Worm (Caenorhabditis elegans) whole organism, young adult: ENCODE measurements around the gene coa-1.

Experiments used
- B0035.1 ChIP-seq: sonication (generic microtip); optimal IDR thresholded peaks from 2 replicates; lab custom pipeline; 2016; ENCODE audit warnings: missing genetic modification characterization, mild to moderate bottlenecking, missing compliant biosample characterization, missing genotype, missing genetic modification reagents
- C06A6.2 ChIP-seq: fragments of 200-800 bp; sonication (Bioruptor generic); conservative IDR thresholded peaks from 2 replicates; pipeline ENCODE4 v1.3.6; 2022; ENCODE audit warnings: missing genetic modification characterization, missing compliant biosample characterization
- F23B12.7 ChIP-seq: sonication (generic microtip); optimal IDR thresholded peaks from 2 replicates; lab custom pipeline; 2017; ENCODE audit warnings: missing genetic modification characterization, mild to moderate bottlenecking, missing compliant biosample characterization, antibody characterized with exemption, moderate library complexity; ENCODE audit not compliant: insufficient read depth
- F52B5.7 ChIP-seq: sonication (generic microtip); optimal IDR thresholded peaks from 2 replicates; lab custom pipeline; 2016; ENCODE audit warnings: mild to moderate bottlenecking, missing genetic modification characterization, missing compliant biosample characterization
- T07F8.4 ChIP-seq: sonication (generic microtip); optimal IDR thresholded peaks from 2 replicates; lab custom pipeline; 2016; ENCODE audit warnings: mild to moderate bottlenecking, missing genetic modification characterization, moderate library complexity, missing compliant biosample characterization
- atf-7 ChIP-seq: sonication (generic microtip); optimal IDR thresholded peaks from 2 replicates; lab custom pipeline; 2017; ENCODE audit warnings: mild to moderate bottlenecking, missing genetic modification characterization, missing compliant biosample characterization
- athp-1 ChIP-seq: sonication (generic microtip); optimal IDR thresholded peaks from 2 replicates; lab custom pipeline; 2017; ENCODE audit warnings: mild to moderate bottlenecking, missing genetic modification characterization, missing compliant biosample characterization
- ceh-40 ChIP-seq: fragments of 200-800 bp; sonication (Bioruptor generic); IDR thresholded peaks from 2 replicates; pipeline ENCODE4 v1.3.6; 2022; ENCODE audit warnings: missing genetic modification characterization, missing compliant biosample characterization
- ceh-79 ChIP-seq: sonication (generic microtip); optimal IDR thresholded peaks from 2 replicates; lab custom pipeline; 2017; ENCODE audit warnings: mild to moderate bottlenecking, missing genetic modification characterization, missing compliant biosample characterization
- ceh-91 ChIP-seq: fragments of 200-800 bp; sonication (Bioruptor generic); IDR thresholded peaks from 2 replicates; pipeline ENCODE4 v1.3.6; 2022; ENCODE audit warnings: missing genetic modification reagents, missing genetic modification characterization, missing compliant biosample characterization
- dox-1 ChIP-seq: fragments of 200-800 bp; sonication (Bioruptor generic); IDR thresholded peaks from 2 replicates; pipeline ENCODE4 v1.3.6; 2022; ENCODE audit warnings: missing genetic modification reagents, missing genetic modification characterization, missing compliant biosample characterization
- efl-1 ChIP-seq: fragments of 150-350 bp; optimal IDR thresholded peaks from 2 replicates; lab custom pipeline; 2014; ENCODE audit warnings: missing biosample characterization, missing genetic modification reagents, missing genetic modification characterization
- egl-18 ChIP-seq: fragments of 200-800 bp; sonication (Bioruptor generic); IDR thresholded peaks from 2 replicates; pipeline ENCODE4 v1.3.6; 2022; ENCODE audit warnings: missing genetic modification reagents, missing genetic modification characterization, missing compliant biosample characterization
- egl-44 ChIP-seq: fragments of 200-800 bp; sonication (Bioruptor generic); IDR thresholded peaks from 2 replicates; pipeline ENCODE4 v1.3.6; 2022; ENCODE audit warnings: missing genetic modification reagents, missing genetic modification characterization, missing compliant biosample characterization
- egrh-3 ChIP-seq: fragments of 200-800 bp; sonication (Bioruptor generic); IDR thresholded peaks from 2 replicates; pipeline ENCODE4 v1.3.6; 2022; ENCODE audit warnings: missing genetic modification reagents, missing genetic modification characterization, missing compliant biosample characterization
- ets-4 ChIP-seq: fragments of 200-800 bp; sonication (Bioruptor generic); optimal IDR thresholded peaks from 2 replicates; lab custom pipeline; 2018; ENCODE audit warnings: mild to moderate bottlenecking, missing genetic modification characterization, missing compliant biosample characterization
- hlh-26 ChIP-seq: fragments of 200-800 bp; sonication (Bioruptor generic); conservative IDR thresholded peaks from 2 replicates; pipeline ENCODE4 v1.3.6; 2022; ENCODE audit warnings: missing genetic modification reagents, missing genetic modification characterization, missing compliant biosample characterization
- lag-1 ChIP-seq: fragments of 200-800 bp; sonication (Bioruptor generic); IDR thresholded peaks from 2 replicates; pipeline ENCODE4 v1.3.6; 2022; ENCODE audit warnings: missing genetic modification reagents, missing genetic modification characterization, missing compliant biosample characterization
- lin-40 ChIP-seq: sonication (generic microtip); optimal IDR thresholded peaks from 2 replicates; lab custom pipeline; 2016; ENCODE audit warnings: missing genetic modification characterization, mild to moderate bottlenecking, missing compliant biosample characterization, missing genotype, missing genetic modification reagents
- mes-4 ChIP-seq: sonication (generic microtip); optimal IDR thresholded peaks from 2 replicates; lab custom pipeline; 2016; ENCODE audit warnings: missing genotype, missing genetic modification characterization, missing compliant biosample characterization
- mxl-1 ChIP-seq: sonication (generic microtip); optimal IDR thresholded peaks from 2 replicates; lab custom pipeline; 2016; ENCODE audit warnings: missing genetic modification characterization, missing compliant biosample characterization
- nfya-1 ChIP-seq: sonication (generic microtip); optimal IDR thresholded peaks from 2 replicates; lab custom pipeline; 2017; ENCODE audit warnings: antibody characterized with exemption, missing compliant biosample characterization, missing genetic modification characterization, borderline replicate concordance; ENCODE audit not compliant: insufficient read depth
- nfyb-1 ChIP-seq: fragments of 200-800 bp; sonication (Bioruptor generic); IDR thresholded peaks from 2 replicates; pipeline ENCODE4 v1.3.6; 2022; ENCODE audit warnings: missing genetic modification reagents, missing genetic modification characterization, missing compliant biosample characterization
- rec-8 ChIP-seq, 2 experiments: sonication (generic microtip); optimal IDR thresholded peaks; 2 replicates each; lab custom pipeline; 2016; ENCODE audit warnings: mild to moderate bottlenecking in 2 of 2, missing genetic modification characterization in 2 of 2, missing genetic modification reagents in 2 of 2, missing genotype in 2 of 2, missing biosample characterization in 1 of 2, missing compliant biosample characterization in 1 of 2, moderate library complexity in 1 of 2
- snpc-3.4 ChIP-seq: sonication (generic microtip); optimal IDR thresholded peaks from 2 replicates; lab custom pipeline; 2017; ENCODE audit warnings: missing genetic modification characterization, mild to moderate bottlenecking, missing compliant biosample characterization, antibody characterized with exemption, moderate library complexity, missing genotype, missing genetic modification reagents
- somi-1 ChIP-seq: fragments of 200-800 bp; sonication (Bioruptor generic); optimal IDR thresholded peaks from 2 replicates; lab custom pipeline; 2018; ENCODE audit warnings: mild to moderate bottlenecking, missing genetic modification characterization, missing compliant biosample characterization
- unc-62 ChIP-seq: fragments of 150-350 bp; optimal IDR thresholded peaks from 2 replicates; lab custom pipeline; 2014; ENCODE audit warnings: missing biosample characterization, missing genetic modification reagents, missing genetic modification characterization
- zfh-2 ChIP-seq: fragments of 200-800 bp; sonication (Bioruptor generic); conservative IDR thresholded peaks from 2 replicates; pipeline ENCODE4 v1.3.6; 2022; ENCODE audit warnings: missing genetic modification reagents, missing genetic modification characterization, missing compliant biosample characterization
- ztf-18 ChIP-seq: sonication (generic microtip); optimal IDR thresholded peaks from 2 replicates; lab custom pipeline; 2016; ENCODE audit warnings: missing genotype, mild to moderate bottlenecking, missing genetic modification characterization, missing compliant biosample characterization
- ztf-22 ChIP-seq: fragments of 200-800 bp; sonication (Bioruptor generic); optimal IDR thresholded peaks from 2 replicates; lab custom pipeline; 2018; ENCODE audit warnings: mild to moderate bottlenecking, missing genetic modification characterization, moderate library complexity, missing compliant biosample characterization
- ztf-25 ChIP-seq: fragments of 200-800 bp; sonication (Bioruptor generic); IDR thresholded peaks from 2 replicates; pipeline ENCODE4 v1.3.6; 2022; ENCODE audit warnings: missing genetic modification reagents, missing genetic modification characterization, missing compliant biosample characterization
- ztf-6 ChIP-seq: fragments of 200-800 bp; sonication (Bioruptor generic); IDR thresholded peaks from 2 replicates; pipeline ENCODE4 v1.3.6; 2022; ENCODE audit warnings: missing genetic modification reagents, missing genetic modification characterization, missing compliant biosample characterization

The coa-1 gene

ce11 chrIV:159864-160263, 45.2 kb upstream of the coa-1 start, which contains the start of gene Y38C1AA.19:
Y38C1AA.19 (plus strand) TSS chrIV:160164.
- TF ChIP-seq dox-1 (GFP tag; lab: Robert Waterston, UW) (no peak), egrh-3 (GFP tag; lab: Robert Waterston, UW) (no peak), lag-1 (GFP tag; lab: Robert Waterston, UW) (no peak), B0035.1 (tag; lab: Kevin White, UChicago) (no peak), ztf-6 (GFP tag; lab: Robert Waterston, UW) (no peak), egl-18 (GFP tag; lab: Robert Waterston, UW) (no peak), rec-8 (tag; optimal IDR thresholded peaks at IDR 0.05; lab: Kevin White, UChicago) (no peak), C06A6.2 (GFP tag; lab: Robert Waterston, UW) (no peak), snpc-3.4 (tag; lab: Kevin White, UChicago) (no peak), atf-7 (no peak), nfyb-1 (GFP tag; lab: Robert Waterston, UW) (no peak), ztf-22 (GFP tag; lab: Kevin White, UChicago) (no peak), hlh-26 (no peak), ceh-40 (GFP tag; lab: Robert Waterston, UW) (no peak), F23B12.7 (tag; lab: Kevin White, UChicago) (no peak)

ce11 chrIV:162530-162929, 42.6 kb upstream of the coa-1 start, which contains the start of gene Y38C1AA.6:
Y38C1AA.6 (plus strand) TSS chrIV:162830.
- TF ChIP-seq F52B5.7 (tag; lab: Kevin White, UChicago), result no peak
- no peak for TF ChIP-seq somi-1
- no peak for TF ChIP-seq ets-4 (GFP tag; lab: Kevin White, UChicago)
- no peak for TF ChIP-seq mxl-1 (tag; lab: Kevin White, UChicago)

ce11 chrIV:164777-165176, 40.3 kb upstream of the coa-1 start, which contains the start of gene cutl-24:
cutl-24 (plus strand) TSS chrIV:165077.
- no peak for TF ChIP-seq ceh-79
- TF ChIP-seq ztf-18 (tag; lab: Kevin White, UChicago), result no peak
- no peak for TF ChIP-seq nfya-1 (tag; lab: Kevin White, UChicago)
- no peak for TF ChIP-seq zfh-2 (GFP tag; lab: Robert Waterston, UW)
- TF ChIP-seq ceh-91 (GFP tag; lab: Robert Waterston, UW), result no peak

ce11 chrIV:171036-171435, 34.1 kb upstream of the coa-1 start:
- TF ChIP-seq ztf-22 (GFP tag; lab: Kevin White, UChicago) (no peak), mes-4 (tag; lab: Kevin White, UChicago) (no peak), lin-40 (tag; lab: Kevin White, UChicago) (no peak), efl-1 (GFP tag; lab: Kevin White, UChicago) (peak; percentile 39), ztf-25 (GFP tag; lab: Robert Waterston, UW) (no peak), egl-44 (GFP tag; lab: Robert Waterston, UW) (no peak), C06A6.2 (GFP tag; lab: Robert Waterston, UW) (no peak), athp-1 (tag; lab: Kevin White, UChicago) (no peak), zfh-2 (GFP tag; lab: Robert Waterston, UW) (0 out of 2 replicates have a peak, but pooled peaks have one; percentile 14), T07F8.4 (tag; lab: Kevin White, UChicago) (no peak), unc-62 (GFP tag; lab: Kevin White, UChicago) (no peak)
